Fruit fly (Drosophila melanogaster) whole organism, wandering third instar larva: ENCODE data around the gene IntS2.
A peak's percentile ranks its signal among the peaks of the same experiment; 100 is the strongest.

Experiments used
- CrebA ChIP-seq: fragments of 200-800 bp; sonication (Bioruptor generic); optimal IDR thresholded peaks from 2 replicates; lab custom pipeline; 2016; ENCODE audit warnings: missing biosample characterization, mild to moderate bottlenecking, missing genetic modification characterization, borderline replicate concordance
- Dfd ChIP-seq: fragments of >200 bp; optimal IDR thresholded peaks from 2 replicates; lab custom pipeline; 2017; ENCODE audit warnings: missing biosample characterization, missing genetic modification characterization
- GATAd ChIP-seq: sonication (Bioruptor generic); optimal IDR thresholded peaks from 2 replicates; lab custom pipeline; 2016; ENCODE audit warnings: missing biosample characterization, missing genetic modification characterization
- HLH106 ChIP-seq: fragments of 200-800 bp; optimal IDR thresholded peaks from 3 replicates; lab custom pipeline; 2019; ENCODE audit warnings: missing biosample characterization, mild to moderate bottlenecking, missing genetic modification characterization, moderate library complexity
- brk ChIP-seq: fragments of 200-800 bp; sonication (Bioruptor generic); optimal IDR thresholded peaks from 2 replicates; lab custom pipeline; 2016; ENCODE audit warnings: missing biosample characterization, mild to moderate bottlenecking, missing genetic modification characterization
- dl ChIP-seq, 2 experiments: fragments of 175-275, 200-275 bp in 1 of 2; fragments of 200-275 bp in 1 of 2; sonication (Bioruptor generic); optimal IDR thresholded peaks; lab custom pipeline; 2018; ENCODE audit warnings: mild to moderate bottlenecking in 2 of 2, missing biosample characterization in 2 of 2, missing genetic modification characterization in 2 of 2, moderate library complexity in 2 of 2; ENCODE audit not compliant: partially characterized antibody in 2 of 2, insufficient read depth in 1 of 2
- dmrt93B ChIP-seq: fragments of 200-800 bp; sonication (Bioruptor generic); optimal IDR thresholded peaks from 2 replicates; lab custom pipeline; 2018; ENCODE audit warnings: missing biosample characterization, mild to moderate bottlenecking, missing genetic modification characterization
- fru ChIP-seq: fragments of 200-800 bp; sonication (Bioruptor generic); optimal IDR thresholded peaks from 3 replicates; lab custom pipeline; 2016; ENCODE audit warnings: missing biosample characterization, mild to moderate bottlenecking, missing genetic modification characterization
- h ChIP-seq: fragments of 200-800 bp; sonication (Bioruptor generic); optimal IDR thresholded peaks from 3 replicates; lab custom pipeline; 2016; ENCODE audit warnings: missing biosample characterization, mild to moderate bottlenecking, missing genetic modification characterization
- lola ChIP-seq: fragments of >200 bp; optimal IDR thresholded peaks from 2 replicates; lab custom pipeline; 2017; ENCODE audit warnings: missing biosample characterization, missing genetic modification characterization
- pan ChIP-seq: fragments of >200 bp; optimal IDR thresholded peaks from 2 replicates; lab custom pipeline; 2017
- psq ChIP-seq: fragments of 200-800 bp; sonication (Bioruptor generic); optimal IDR thresholded peaks from 3 replicates; lab custom pipeline; 2017; ENCODE audit warnings: missing biosample characterization, mild to moderate bottlenecking, missing genetic modification characterization, moderate library complexity
- sv ChIP-seq: fragments of 200-800 bp; sonication (Bioruptor generic); optimal IDR thresholded peaks from 3 replicates; lab custom pipeline; 2016; ENCODE audit warnings: missing biosample characterization, missing genetic modification characterization
- woc ChIP-seq: sonication (Bioruptor generic); optimal IDR thresholded peaks from 2 replicates; lab custom pipeline; 2016; ENCODE audit warnings: missing biosample characterization, mild to moderate bottlenecking, missing genetic modification characterization

- TF ChIP-seq lola (GFP tag; lab: Kevin White, UChicago) (no peak), dl (GFP tag; optimal IDR thresholded peaks at IDR 0.05; lab: Kevin White, UChicago; ENCODE audit: insufficient read depth in 1 of 2, partially characterized antibody in 2 of 2) (peak in 1 of 2 experiments; percentile 36), dmrt93B (GFP tag; lab: Kevin White, UChicago) (no peak), fru (GFP tag; lab: Kevin White, UChicago) (no peak), h (GFP tag; lab: Kevin White, UChicago) (no peak), CrebA (GFP tag; lab: Kevin White, UChicago) (no peak), woc (GFP tag; lab: Kevin White, UChicago) (no peak), Dfd (no peak), HLH106 (tag; lab: Kevin White, UChicago) (no peak), psq (GFP tag; lab: Kevin White, UChicago) (no peak), pan (lab: Kevin White, UChicago) (no peak), GATAd (GFP tag; lab: Kevin White, UChicago) (no peak), sv (GFP tag; lab: Kevin White, UChicago) (no peak), brk (GFP tag; lab: Kevin White, UChicago) (no peak)
Measured at dm6 chrX:17698436-17698835, 41.8 kb upstream of the IntS2 start, which contains the start of gene chas.
